Fruit fly (Drosophila melanogaster) Kc167 (cell line): ENCODE data around the gene Abd-B.

Experiments used
- Sin3A ChIP-seq: fragments of >200 bp; optimal IDR thresholded peaks from 2 replicates; lab custom pipeline; 2018; ENCODE audit warnings: missing external identifiers
- psq ChIP-seq: fragments of >200 bp; optimal IDR thresholded peaks from 2 replicates; lab custom pipeline; 2017; ENCODE audit warnings: missing external identifiers
- ttk ChIP-seq: sonication (Bioruptor generic); optimal IDR thresholded peaks from 2 replicates; lab custom pipeline; 2017; ENCODE audit warnings: missing external identifiers

DNA sequence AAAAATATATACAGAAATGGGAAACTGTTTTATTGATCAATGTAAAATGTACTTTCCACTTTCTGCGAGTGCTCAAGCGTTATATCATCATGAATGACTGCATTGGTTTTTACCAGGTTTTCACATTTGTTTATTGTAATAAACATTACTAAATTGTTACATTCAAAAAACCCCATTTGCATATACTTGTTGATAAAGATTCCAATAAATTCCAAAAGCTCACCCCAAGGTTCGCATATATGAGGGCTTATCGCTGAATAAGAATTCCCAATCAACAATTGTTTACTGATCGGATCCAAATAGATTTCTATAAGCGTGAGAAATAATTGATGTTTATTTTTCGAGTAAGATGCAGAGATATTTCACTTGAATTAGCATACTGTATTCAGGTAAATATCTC lies 31.4 kb upstream of the Abd-B start:
- TF ChIP-seq Sin3A (no peak), ttk (lab: Kevin White, UChicago) (no peak), psq (lab: Kevin White, UChicago) (no peak)
